Worm (Caenorhabditis elegans) whole organism, L3 larva: ENCODE data around the gene C06A12.19.
A peak's percentile ranks its signal among the peaks of the same experiment; 100 is the strongest.

ENCODE experiments used
- ceh-16 ChIP-seq: sonication (generic microtip); optimal IDR thresholded peaks from 2 replicates; lab custom pipeline; 2017; ENCODE audit warnings: missing biosample characterization, missing genetic modification characterization
- fos-1 ChIP-seq: fragments of 150-350 bp; optimal IDR thresholded peaks from 2 replicates; lab custom pipeline; 2014; ENCODE audit warnings: missing biosample characterization, missing genetic modification characterization
- nhr-237 ChIP-seq: fragments of 150-350 bp; optimal IDR thresholded peaks from 2 replicates; lab custom pipeline; 2014; ENCODE audit warnings: missing biosample characterization, missing genetic modification characterization
- pha-4 ChIP-seq: fragments of 150-350 bp; optimal IDR thresholded peaks from 2 replicates; lab custom pipeline; 2014; ENCODE audit warnings: missing biosample characterization, missing genetic modification reagents, missing genetic modification characterization

- TF ChIP-seq pha-4 (peak; percentile 66), fos-1 (tag; lab: Kevin White, UChicago) (no peak), nhr-237 (tag; lab: Kevin White, UChicago) (no peak), ceh-16 (tag; lab: Kevin White, UChicago) (no peak)
Observed at ce11 chrIV:17448319-17448718, 8.4 kb upstream of the C06A12.19 start.
